Worm (Caenorhabditis elegans) whole organism, early embryonic: ENCODE data around the gene F29C12.6.

ENCODE experiments used
- B0310.2 ChIP-seq: sonication (generic microtip); optimal IDR thresholded peaks from 2 replicates; lab custom pipeline; 2016; ENCODE audit warnings: mild to moderate bottlenecking, missing genetic modification characterization, missing compliant biosample characterization
- F13C5.2 ChIP-seq: sonication (generic microtip); optimal IDR thresholded peaks from 2 replicates; lab custom pipeline; 2017; ENCODE audit warnings: mild to moderate bottlenecking, missing genetic modification characterization, inconsistent platforms, missing compliant biosample characterization
- ama-1 ChIP-seq: fragments of 150-350 bp; optimal IDR thresholded peaks from 2 replicates; lab custom pipeline; 2014
- flt-1 ChIP-seq: fragments of 200-800 bp; sonication (Bioruptor generic); IDR thresholded peaks from 2 replicates; pipeline ENCODE4 v1.3.6; 2022; ENCODE audit warnings: missing genetic modification characterization, missing compliant biosample characterization
- hmbx-1 ChIP-seq: sonication (generic microtip); optimal IDR thresholded peaks from 2 replicates; lab custom pipeline; 2016; ENCODE audit warnings: mild to moderate bottlenecking, missing genetic modification characterization, missing compliant biosample characterization
- hmg-4 ChIP-seq: fragments of 200-800 bp; sonication (Bioruptor generic); optimal IDR thresholded peaks from 2 replicates; lab custom pipeline; 2018; ENCODE audit warnings: mild to moderate bottlenecking, missing genetic modification characterization, missing compliant biosample characterization
- hnd-1 ChIP-seq: sonication (generic microtip); optimal IDR thresholded peaks from 2 replicates; lab custom pipeline; 2016; ENCODE audit warnings: missing genetic modification characterization, missing compliant biosample characterization
- pes-1 ChIP-seq: fragments of 200-800 bp; sonication (Bioruptor generic); IDR thresholded peaks from 2 replicates; pipeline ENCODE4 v1.3.6; 2022; ENCODE audit warnings: missing genetic modification reagents, missing genetic modification characterization, missing compliant biosample characterization
- scrt-1 ChIP-seq: fragments of 200-800 bp; sonication (Bioruptor generic); IDR thresholded peaks from 2 replicates; pipeline ENCODE4 v1.3.6; 2022; ENCODE audit warnings: missing genetic modification characterization, missing compliant biosample characterization
- tbx-11 ChIP-seq: fragments of 200-800 bp; sonication (Bioruptor generic); IDR thresholded peaks from 2 replicates; pipeline ENCODE4 v1.3.6; 2022; ENCODE audit warnings: missing genetic modification characterization, missing compliant biosample characterization

DNA sequence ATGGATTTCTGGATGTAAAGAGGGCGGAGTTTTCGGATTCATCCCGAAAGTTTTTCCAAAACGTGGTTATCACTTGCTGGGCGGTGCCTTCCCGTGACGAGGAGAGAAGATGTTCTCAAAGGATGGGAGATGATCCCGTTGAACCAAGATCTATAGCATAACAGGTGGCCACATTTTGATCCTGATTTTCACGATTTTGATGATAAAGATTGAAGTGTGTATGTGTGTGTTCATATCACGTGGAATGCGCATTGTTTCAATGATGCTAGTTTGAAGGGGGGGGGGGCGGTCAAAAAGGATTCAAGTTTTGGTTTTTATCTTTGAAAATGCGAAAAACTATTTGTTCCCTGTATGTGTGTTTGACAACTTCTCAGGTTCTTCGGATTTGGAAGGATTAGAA lies 15.5 kb downstream of the F29C12.6 start, which contains the start of gene mltn-1:
- no peak for TF ChIP-seq scrt-1 (GFP tag; lab: Robert Waterston, UW)
- TF ChIP-seq B0310.2 (tag; lab: Kevin White, UChicago), result no peak
- TF ChIP-seq hnd-1 (tag; lab: Kevin White, UChicago), result no peak
- TF ChIP-seq hmg-4 (GFP tag; lab: Kevin White, UChicago), result no peak
- no peak for TF ChIP-seq tbx-11 (GFP tag; lab: Robert Waterston, UW)
- TF ChIP-seq F13C5.2 (tag; lab: Kevin White, UChicago), result no peak
- TF ChIP-seq ama-1 (lab: Kevin White, UChicago), result no peak
- no peak for TF ChIP-seq pes-1 (GFP tag; lab: Robert Waterston, UW)
- TF ChIP-seq hmbx-1 (tag; lab: Kevin White, UChicago), result no peak
- no peak for TF ChIP-seq flt-1 (GFP tag; lab: Robert Waterston, UW)
